Worm (Caenorhabditis elegans): Measurements from ENCODE around the gene ttr-50.

ttr-50 gene

ce11 chrIV:11623759-11624287 is 17.0 kb downstream of the ttr-50 start (continued):
- no peak for TF ChIP-seq lin-13 (GFP tag; optimal IDR thresholded peaks at IDR 0.05)

ce11 chrIV:11623060-11623459 is 17.8 kb downstream of the ttr-50 start, which contains the start of gene lys-4:
lys-4 (minus strand) TSS chrIV:11623174.
- TF ChIP-seq aly-2 (tag; optimal IDR thresholded peaks at IDR 0.05), result no peak
- TF ChIP-seq unc-98 (GFP tag; IDR thresholded peaks at IDR 0.05), result no peak
- no peak for TF ChIP-seq unc-30 (tag; optimal IDR thresholded peaks at IDR 0.05)
- TF ChIP-seq irx-1 (tag; optimal IDR thresholded peaks at IDR 0.05), result no peak
- no peak for TF ChIP-seq egl-27 (tag; optimal IDR thresholded peaks at IDR 0.05)
- no peak for TF ChIP-seq fkh-10 (GFP tag; optimal IDR thresholded peaks at IDR 0.05)
- TF ChIP-seq tlp-1 (tag; optimal IDR thresholded peaks at IDR 0.05), result no peak
- TF ChIP-seq isw-1 (GFP tag; IDR thresholded peaks at IDR 0.05), result no peak
- no peak for TF ChIP-seq nhr-85 (tag)
- TF ChIP-seq efl-1 (optimal IDR thresholded peaks at IDR 0.05), result no peak
- TF ChIP-seq efl-1 (GFP tag; optimal IDR thresholded peaks at IDR 0.05 in 1 of 2), result peak in 1 of 2 experiments; percentile 6
- peak; percentile 39 for TF ChIP-seq jun-1 (tag; optimal IDR thresholded peaks at IDR 0.05)
- TF ChIP-seq nhr-237 (tag; optimal IDR thresholded peaks at IDR 0.05), result no peak
- no peak for TF ChIP-seq mef-2 (tag; optimal IDR thresholded peaks at IDR 0.05)
- TF ChIP-seq ets-5 (GFP tag; IDR thresholded peaks at IDR 0.05), result no peak
- no peak for TF ChIP-seq ceh-63 (GFP tag; optimal IDR thresholded peaks at IDR 0.05)
- TF ChIP-seq mdl-1 (tag; optimal IDR thresholded peaks at IDR 0.05), result no peak
- no peak for TF ChIP-seq ceh-82 (tag; optimal IDR thresholded peaks at IDR 0.05)
- no peak for TF ChIP-seq elt-3 (tag; optimal IDR thresholded peaks at IDR 0.05)
- no peak for TF ChIP-seq F16B12.6 (tag; optimal IDR thresholded peaks at IDR 0.05)
- TF ChIP-seq nhr-20 (tag; optimal IDR thresholded peaks at IDR 0.05), result peak; percentile 17
- peak; percentile 68 for TF ChIP-seq elt-2 (tag; optimal IDR thresholded peaks at IDR 0.05)
- no peak for TF ChIP-seq lin-15B (tag; optimal IDR thresholded peaks at IDR 0.05)
- no peak for TF ChIP-seq C34B4.2 (tag; optimal IDR thresholded peaks at IDR 0.05)

ce11 chrIV:11622336-11622735 is 18.5 kb downstream of the ttr-50 start:
- TF ChIP-seq lin-39 (tag; optimal IDR thresholded peaks at IDR 0.05) (no peak), ceh-82 (tag; optimal IDR thresholded peaks at IDR 0.05) (no peak), lir-3 (tag; optimal IDR thresholded peaks at IDR 0.05; ENCODE audit: poor library complexity) (no peak), egl-27 (tag; optimal IDR thresholded peaks at IDR 0.05) (no peak), sox-4 (tag; optimal IDR thresholded peaks at IDR 0.05) (no peak), ztf-4 (tag; optimal IDR thresholded peaks at IDR 0.05) (no peak), nhr-77 (tag; optimal IDR thresholded peaks at IDR 0.05) (no peak), fkh-8 (tag; optimal IDR thresholded peaks at IDR 0.05) (no peak), F16B12.6 (tag; optimal IDR thresholded peaks at IDR 0.05) (no peak), hlh-4 (tag; optimal IDR thresholded peaks at IDR 0.05) (no peak), C34B4.2 (tag; optimal IDR thresholded peaks at IDR 0.05) (no peak), hlh-17 (GFP tag; optimal IDR thresholded peaks at IDR 0.05; ENCODE audit: borderline replicate concordance) (no peak), irx-1 (tag; optimal IDR thresholded peaks at IDR 0.05) (no peak), nhr-71 (tag; optimal IDR thresholded peaks at IDR 0.05) (no peak), fos-1 (tag; optimal IDR thresholded peaks at IDR 0.05) (no peak), ama-1 (optimal IDR thresholded peaks at IDR 0.05) (no peak), C16A3.4 (tag; optimal IDR thresholded peaks at IDR 0.05) (no peak), unc-130 (tag; optimal IDR thresholded peaks at IDR 0.05) (no peak), skn-1 (tag; optimal IDR thresholded peaks at IDR 0.05) (no peak), nhr-85 (tag) (no peak)

ce11 chrIV:11620909-11621308 is 19.9 kb downstream of the ttr-50 start, which contains the start of gene dsl-5:
dsl-5 (minus strand) TSS chrIV:11621009.
- TF ChIP-seq unc-130 (tag; optimal IDR thresholded peaks at IDR 0.05) (no peak), nhr-85 (tag) (peak; percentile 61), fkh-4 (tag; optimal IDR thresholded peaks at IDR 0.05; ENCODE audit: borderline replicate concordance) (no peak)

Data from whole organism, L1 larva.